Worm (Caenorhabditis elegans) whole organism, L4/young adult: Measurements from ENCODE around the gene ref-1.
A peak's percentile ranks its signal among the peaks of the same experiment; 100 is the strongest.
"Not testable (repeated sequence)": the region's sequence is repeated elsewhere in the genome, so short reads cannot be mapped to it uniquely, and the experiment has no call there.

ENCODE experiments used
- W03F9.2 ChIP-seq: fragments of 150-350 bp; optimal IDR thresholded peaks from 2 replicates; lab custom pipeline; 2014; ENCODE audit warnings: missing biosample characterization, missing genetic modification characterization
- dao-5 ChIP-seq: sonication (generic microtip); optimal IDR thresholded peaks from 2 replicates; lab custom pipeline; 2016; ENCODE audit warnings: missing genotype, missing genetic modification characterization, moderate library complexity, missing compliant biosample characterization
- him-1 ChIP-seq: sonication (generic microtip); optimal IDR thresholded peaks from 2 replicates; lab custom pipeline; 2016; ENCODE audit warnings: missing genotype, missing genetic modification reagents, missing genetic modification characterization, missing compliant biosample characterization

Gene ref-1

DNA sequence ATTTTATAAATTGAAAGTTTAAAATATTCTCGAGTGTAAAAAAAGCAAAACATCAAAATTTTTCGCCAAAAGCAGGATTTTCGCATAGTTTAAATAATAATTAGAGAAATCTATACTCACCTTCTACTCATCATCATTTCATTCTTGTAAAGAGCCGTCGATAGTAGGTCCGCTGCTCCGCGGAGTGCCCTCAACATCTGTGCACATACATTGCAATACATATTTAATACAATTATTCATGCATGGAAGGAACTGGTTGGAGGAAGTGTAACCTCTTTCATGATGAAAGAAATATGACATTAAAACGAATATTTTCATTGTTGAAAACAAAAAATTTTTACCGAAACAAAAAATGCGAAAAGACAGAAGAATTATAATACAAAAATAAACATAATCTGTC is 24.0 kb downstream of the ref-1 start, which contains the start of gene mrps-14:
TSS of gene mrps-14 (minus strand) at position 197 of the 400 bp plus-strand sequence.
- no peak for TF ChIP-seq dao-5 (tag; lab: Kevin White, UChicago)
- no peak for TF ChIP-seq W03F9.2
- no peak for TF ChIP-seq him-1

- TF ChIP-seq him-1: no peak
- no peak for TF ChIP-seq W03F9.2
- no peak for TF ChIP-seq dao-5 (tag; lab: Kevin White, UChicago)
Observed at ce11 chrII:10245612-10246011, 27.3 kb downstream of the ref-1 start.

ce11 chrII:10247154-10247553 is 28.9 kb downstream of the ref-1 start:
- TF ChIP-seq dao-5 (tag; lab: Kevin White, UChicago) (no peak), W03F9.2 (no peak), him-1 (no peak)

DNA sequence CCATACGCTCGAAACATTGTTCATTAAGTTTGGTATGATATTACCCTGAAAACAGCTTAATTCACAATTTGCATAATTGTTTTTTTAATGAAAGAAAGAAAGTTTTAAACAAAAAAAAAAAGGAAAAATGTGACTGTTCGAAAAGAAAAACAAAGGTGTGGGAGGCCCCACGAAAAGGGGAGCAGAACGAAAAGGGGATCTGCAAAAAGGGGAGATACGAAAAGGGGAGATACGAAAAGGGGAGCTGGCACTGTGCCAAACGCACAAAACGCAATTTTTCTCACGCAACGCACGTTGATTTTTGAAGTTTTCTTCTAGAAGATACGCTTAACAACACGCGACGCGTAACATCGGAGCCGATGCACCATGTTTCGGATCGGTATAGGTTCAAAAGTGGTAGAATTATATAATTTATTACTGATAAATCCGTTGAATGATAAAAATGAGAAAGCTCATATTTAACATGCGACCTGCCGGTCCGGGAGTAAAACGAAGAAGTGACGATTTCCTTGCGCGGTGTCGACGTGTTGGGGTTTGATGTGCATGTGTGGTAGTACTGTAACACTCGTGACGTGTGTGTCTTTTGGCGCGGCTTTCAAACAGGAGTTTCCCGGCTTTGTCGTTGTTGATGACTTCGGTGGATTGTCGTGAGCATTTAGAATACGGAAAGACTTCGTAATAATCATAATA is 29.5 kb downstream of the ref-1 start, which contains the start of gene nrde-2:
TSS of gene nrde-2 (minus strand) at position 45 of the 690 bp plus-strand sequence.
- TF ChIP-seq dao-5 (tag; lab: Kevin White, UChicago); him-1; W03F9.2: not testable (repeated sequence)

- peak; percentile 79 for TF ChIP-seq W03F9.2
- no peak for TF ChIP-seq dao-5 (tag; lab: Kevin White, UChicago)
- TF ChIP-seq him-1: peak; percentile 70
Observed at ce11 chrII:10248355-10249041, 30.2 kb downstream of the ref-1 start, which contains the start of gene atad-3. Gene atad-3, plus strand, starts transcription at chrII:10248991.

DNA sequence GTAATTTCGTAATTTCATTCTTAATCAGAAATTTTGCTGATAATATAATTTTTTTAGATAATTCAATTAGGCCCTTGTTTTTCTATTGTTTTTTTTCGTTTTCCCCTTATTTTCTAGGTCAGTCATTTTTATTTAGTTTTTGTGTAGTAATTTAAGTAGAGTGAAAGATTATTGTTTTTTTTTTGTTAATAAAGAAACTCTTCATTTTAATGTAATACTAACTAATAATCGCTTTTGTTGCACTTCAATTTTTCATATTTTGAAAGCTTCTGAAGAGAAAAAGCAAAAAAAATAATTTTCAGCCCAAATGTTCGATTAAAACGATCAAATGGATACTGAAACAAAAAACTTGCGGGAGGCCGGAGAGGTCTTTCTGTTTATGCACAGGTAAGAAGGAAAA is 32.7 kb downstream of the ref-1 start, which contains the start of gene F54B3.1:
TSS of gene F54B3.1 (plus strand) at position 301 of the 400 bp plus-strand sequence.
- no peak for TF ChIP-seq W03F9.2
- no peak for TF ChIP-seq him-1
- TF ChIP-seq dao-5 (tag; lab: Kevin White, UChicago): no peak

ce11 chrII:10252048-10252447 is 33.8 kb downstream of the ref-1 start:
- TF ChIP-seq dao-5 (tag; lab: Kevin White, UChicago): no peak
- no peak for TF ChIP-seq him-1
- TF ChIP-seq W03F9.2: no peak

DNA sequence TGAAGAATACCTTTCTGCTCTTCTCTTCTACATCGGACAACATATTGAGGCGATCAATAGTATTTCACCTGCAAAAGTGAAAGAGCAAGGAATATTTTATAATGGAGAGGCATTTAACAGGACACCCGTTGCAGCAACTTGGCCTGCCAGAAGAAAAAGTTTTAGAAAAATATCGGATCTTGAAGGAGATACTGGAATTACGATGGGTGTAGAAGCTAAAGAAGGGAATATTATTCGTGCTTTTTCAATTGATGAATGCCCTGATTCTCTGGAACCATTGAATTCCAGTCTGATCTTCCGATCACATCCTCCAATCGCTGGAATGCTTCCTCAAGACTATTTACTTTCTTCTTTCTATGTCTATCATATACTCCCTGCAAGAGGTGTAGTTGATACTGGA is 43.0 kb downstream of the ref-1 start:
- TF ChIP-seq him-1: no peak
- no peak for TF ChIP-seq W03F9.2
- TF ChIP-seq dao-5 (tag; lab: Kevin White, UChicago): no peak
